Worm (Caenorhabditis elegans): ENCODE results near the gene oct-2.

- TF ChIP-seq pha-4 (tag; optimal IDR thresholded peaks at IDR 0.05) (no peak), unc-62 (GFP tag; optimal IDR thresholded peaks at IDR 0.05) (no peak), nhr-237 (tag; optimal IDR thresholded peaks at IDR 0.05) (no peak), blmp-1 (tag; optimal IDR thresholded peaks at IDR 0.05) (no peak), nhr-76 (tag; optimal IDR thresholded peaks at IDR 0.05) (no peak), elt-1 (tag; optimal IDR thresholded peaks at IDR 0.05; ENCODE audit: borderline replicate concordance, insufficient read depth) (no peak), zip-8 (tag; optimal IDR thresholded peaks at IDR 0.05) (no peak), snpc-4 (tag; optimal IDR thresholded peaks at IDR 0.05) (no peak), lin-32 (GFP tag; optimal IDR thresholded peaks at IDR 0.05) (no peak), unc-120 (tag; optimal IDR thresholded peaks at IDR 0.05; ENCODE audit: poor library complexity, severe bottlenecking) (no peak), elt-3 (tag; optimal IDR thresholded peaks at IDR 0.05) (no peak)
These were observed 39.7 kb downstream of the oct-2 start for ce11 chrX:11385916-11386315.
